Worm (Caenorhabditis elegans): Measurements from ENCODE around the gene C49C8.1.

DNA sequence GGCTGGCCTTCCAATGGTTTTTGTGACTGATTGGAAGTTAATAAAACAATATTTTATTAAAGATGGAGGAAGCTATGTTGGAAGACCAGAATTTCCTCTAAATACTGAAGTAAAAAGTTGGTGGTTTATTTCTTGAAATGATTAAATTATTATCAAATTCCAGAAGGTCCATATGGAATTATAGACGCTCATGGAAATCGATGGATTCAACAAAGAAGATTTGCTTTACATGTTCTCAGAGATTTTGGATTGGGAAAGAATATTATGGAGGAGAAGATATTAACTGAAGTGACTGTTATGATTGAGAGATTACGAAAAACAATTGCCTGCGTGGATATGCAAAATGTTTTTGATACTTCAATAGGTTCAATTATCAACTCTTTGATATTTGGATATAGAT lies 39.1 kb upstream of the C49C8.1 start:
- TF ChIP-seq zag-1 (tag; optimal IDR thresholded peaks at IDR 0.05) (no peak), ama-1 (optimal IDR thresholded peaks at IDR 0.05) (no peak), mbf-1 (tag; optimal IDR thresholded peaks at IDR 0.05) (no peak), unc-62 (GFP tag; optimal IDR thresholded peaks at IDR 0.05) (no peak), ZK546.5 (tag; optimal IDR thresholded peaks at IDR 0.05) (no peak), ztf-4 (tag; optimal IDR thresholded peaks at IDR 0.05) (no peak)

Data from whole organism, L2 larva.